Worm (Caenorhabditis elegans) whole organism, L2 larva: ENCODE measurements around the gene M05D6.1.

Experiments
- C34F6.9 ChIP-seq: fragments of 150-350 bp; optimal IDR thresholded peaks from 2 replicates; lab custom pipeline; 2014; ENCODE audit warnings: missing biosample characterization, missing genetic modification characterization
- F13H6.1 ChIP-seq: sonication (generic microtip); optimal IDR thresholded peaks from 2 replicates; lab custom pipeline; 2016; ENCODE audit warnings: missing genetic modification characterization, missing compliant biosample characterization
- ZK546.5 ChIP-seq: sonication (generic microtip); optimal IDR thresholded peaks from 2 replicates; lab custom pipeline; 2017; ENCODE audit warnings: missing biosample characterization, missing genetic modification characterization
- alr-1 ChIP-seq: fragments of 150-350 bp; optimal IDR thresholded peaks from 2 replicates; lab custom pipeline; 2014; ENCODE audit warnings: missing biosample characterization, missing genetic modification characterization
- aly-2 ChIP-seq: fragments of 150-350 bp; optimal IDR thresholded peaks from 2 replicates; lab custom pipeline; 2014; ENCODE audit warnings: missing biosample characterization, missing genetic modification characterization
- ama-1 ChIP-seq: fragments of 150-350 bp; optimal IDR thresholded peaks from 2 replicates; lab custom pipeline; 2018; ENCODE audit warnings: inconsistent platforms
- blmp-1 ChIP-seq: sonication (generic microtip); optimal IDR thresholded peaks from 2 replicates; lab custom pipeline; 2017; ENCODE audit warnings: missing genetic modification characterization, mild to moderate bottlenecking, missing compliant biosample characterization, antibody characterized with exemption, moderate library complexity; ENCODE audit not compliant: insufficient read depth
- ceh-16 ChIP-seq: fragments of 150-350 bp; optimal IDR thresholded peaks from 2 replicates; lab custom pipeline; 2014; ENCODE audit warnings: missing biosample characterization, missing genetic modification characterization
- ceh-82 ChIP-seq: fragments of 150-350 bp; optimal IDR thresholded peaks from 2 replicates; lab custom pipeline; 2014; ENCODE audit warnings: missing biosample characterization, missing genetic modification characterization
- crh-2 ChIP-seq: sonication (generic microtip); optimal IDR thresholded peaks from 2 replicates; lab custom pipeline; 2017; ENCODE audit warnings: missing biosample characterization, missing genetic modification characterization
- egl-27 ChIP-seq: sonication (generic microtip); optimal IDR thresholded peaks from 3 replicates; lab custom pipeline; 2017; ENCODE audit warnings: missing biosample characterization, missing genetic modification reagents, missing genetic modification characterization
- elt-1 ChIP-seq: fragments of 150-350 bp; optimal IDR thresholded peaks from 2 replicates; lab custom pipeline; 2014; ENCODE audit warnings: missing biosample characterization, missing genetic modification characterization
- elt-3 ChIP-seq: sonication (generic microtip); optimal IDR thresholded peaks from 2 replicates; lab custom pipeline; 2017; ENCODE audit warnings: missing biosample characterization, missing genetic modification characterization
- fos-1 ChIP-seq: fragments of 150-350 bp; optimal IDR thresholded peaks from 2 replicates; lab custom pipeline; 2014; ENCODE audit warnings: missing biosample characterization, missing genetic modification characterization
- lin-39 ChIP-seq: fragments of 150-350 bp; optimal IDR thresholded peaks from 2 replicates; lab custom pipeline; 2014; ENCODE audit warnings: missing biosample characterization, missing genetic modification reagents, missing genetic modification characterization
- lsy-2 ChIP-seq, 2 experiments: fragments of 150-350 bp in 1 of 2; sonication (generic microtip) in 1 of 2; optimal IDR thresholded peaks; 2 replicates each; lab custom pipeline; 2014 to 2017; ENCODE audit warnings: missing biosample characterization in 2 of 2, missing genetic modification characterization in 2 of 2
- mab-5 ChIP-seq: fragments of 150-350 bp; optimal IDR thresholded peaks from 2 replicates; lab custom pipeline; 2014; ENCODE audit warnings: missing biosample characterization, missing genetic modification characterization
- mbf-1 ChIP-seq: sonication (generic microtip); optimal IDR thresholded peaks from 2 replicates; lab custom pipeline; 2017; ENCODE audit warnings: missing biosample characterization, missing genetic modification characterization
- mdl-1 ChIP-seq, 2 experiments: fragments of 150-350 bp in 1 of 2; sonication (generic microtip) in 1 of 2; optimal IDR thresholded peaks; 2 replicates each; lab custom pipeline; 2017; ENCODE audit warnings: missing biosample characterization in 2 of 2, missing genetic modification characterization in 2 of 2
- nhr-10 ChIP-seq: sonication (generic microtip); optimal IDR thresholded peaks from 2 replicates; lab custom pipeline; 2017; ENCODE audit warnings: missing biosample characterization, missing genetic modification characterization
- nhr-11 ChIP-seq: fragments of 150-350 bp; optimal IDR thresholded peaks from 2 replicates; lab custom pipeline; 2014; ENCODE audit warnings: missing biosample characterization, missing genetic modification characterization
- nhr-129 ChIP-seq: fragments of 150-350 bp; optimal IDR thresholded peaks from 2 replicates; lab custom pipeline; 2014; ENCODE audit warnings: missing biosample characterization, missing genetic modification characterization
- nhr-21 ChIP-seq: fragments of 150-350 bp; optimal IDR thresholded peaks from 2 replicates; lab custom pipeline; 2014; ENCODE audit warnings: missing biosample characterization, missing genetic modification characterization
- nhr-23 ChIP-seq: fragments of 150-350 bp; optimal IDR thresholded peaks from 2 replicates; lab custom pipeline; 2014; ENCODE audit warnings: missing biosample characterization, missing genetic modification reagents, missing genetic modification characterization
- nhr-237 ChIP-seq: fragments of 150-350 bp; optimal IDR thresholded peaks from 2 replicates; lab custom pipeline; 2014; ENCODE audit warnings: missing biosample characterization, missing genetic modification characterization
- nhr-25 ChIP-seq: fragments of 150-350 bp; sonication (generic microtip); optimal IDR thresholded peaks from 3 replicates; lab custom pipeline; 2014; ENCODE audit warnings: missing biosample characterization, missing genetic modification characterization
- nhr-6 ChIP-seq: fragments of 150-350 bp; optimal IDR thresholded peaks from 2 replicates; lab custom pipeline; 2014; ENCODE audit warnings: missing biosample characterization, missing genetic modification characterization
- nhr-77 ChIP-seq: fragments of 150-350 bp; optimal IDR thresholded peaks from 2 replicates; lab custom pipeline; 2014; ENCODE audit warnings: missing biosample characterization, missing genetic modification characterization
- peb-1 ChIP-seq: fragments of 150-350 bp; optimal IDR thresholded peaks from 2 replicates; lab custom pipeline; 2014; ENCODE audit warnings: missing biosample characterization, missing genetic modification characterization
- sem-4 ChIP-seq: fragments of 150-350 bp; optimal IDR thresholded peaks from 2 replicates; lab custom pipeline; 2014; ENCODE audit warnings: missing biosample characterization, missing genetic modification reagents, missing genetic modification characterization
- sma-3 ChIP-seq: sonication (generic microtip); optimal IDR thresholded peaks from 2 replicates; lab custom pipeline; 2016; ENCODE audit warnings: missing genetic modification reagents, missing genetic modification characterization, missing compliant biosample characterization
- sma-9 ChIP-seq, 2 experiments: fragments of 150-350 bp in 1 of 2; sonication (generic microtip) in 1 of 2; optimal IDR thresholded peaks; 2 replicates each; lab custom pipeline; 2014 to 2016; ENCODE audit warnings: missing genetic modification characterization in 2 of 2, mild to moderate bottlenecking in 1 of 2, missing biosample characterization in 1 of 2, missing compliant biosample characterization in 1 of 2, missing genetic modification reagents in 1 of 2, moderate library complexity in 1 of 2
- snpc-4 ChIP-seq: fragments of 150-350 bp; optimal IDR thresholded peaks from 2 replicates; lab custom pipeline; 2014; ENCODE audit warnings: missing biosample characterization, missing genetic modification characterization
- unc-39 ChIP-seq: fragments of 150-350 bp; optimal IDR thresholded peaks from 2 replicates; lab custom pipeline; 2014; ENCODE audit warnings: missing biosample characterization, missing genetic modification characterization
- unc-55 ChIP-seq: fragments of 150-350 bp; sonication (generic microtip); optimal IDR thresholded peaks from 3 replicates; lab custom pipeline; 2014; ENCODE audit warnings: missing biosample characterization, missing genetic modification reagents, missing genetic modification characterization
- unc-62 ChIP-seq: fragments of 150-350 bp; optimal IDR thresholded peaks from 2 replicates; lab custom pipeline; 2014; ENCODE audit warnings: missing biosample characterization, missing genetic modification reagents, missing genetic modification characterization
- zag-1 ChIP-seq: fragments of 150-350 bp; optimal IDR thresholded peaks from 2 replicates; lab custom pipeline; 2014; ENCODE audit warnings: missing biosample characterization, missing genetic modification characterization
- ztf-1 ChIP-seq: fragments of 200-800 bp; sonication (Bioruptor generic); conservative IDR thresholded peaks from 2 replicates; pipeline ENCODE4 v1.3.6; 2022; ENCODE audit warnings: missing genetic modification characterization, missing compliant biosample characterization
- ztf-11 ChIP-seq: sonication (generic microtip); optimal IDR thresholded peaks from 2 replicates; lab custom pipeline; 2017; ENCODE audit warnings: missing biosample characterization, missing genetic modification characterization
- ztf-4 ChIP-seq: fragments of 150-350 bp; optimal IDR thresholded peaks from 2 replicates; lab custom pipeline; 2014; ENCODE audit warnings: missing biosample characterization, missing genetic modification characterization

M05D6.1 gene

DNA sequence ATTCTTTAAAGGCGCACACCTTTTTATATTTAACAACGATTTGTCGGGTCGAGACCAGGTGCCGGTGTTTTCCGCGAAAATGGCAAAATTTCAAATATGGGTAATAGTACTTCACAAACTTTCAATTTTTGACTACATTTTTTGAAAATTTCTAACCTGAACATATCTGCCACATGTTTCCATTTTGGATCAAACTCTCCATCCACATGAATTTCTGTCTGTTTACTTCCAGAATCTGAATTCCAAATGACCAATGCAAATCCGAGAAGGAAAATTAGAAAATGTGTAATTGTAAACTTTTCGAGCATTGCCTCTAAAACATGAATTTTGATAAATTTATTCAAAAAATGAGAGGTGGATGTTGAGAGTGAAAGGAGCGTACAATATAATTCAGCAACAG, 5.0 kb upstream of the M05D6.1 start, which contains the start of gene lact-4:
Gene lact-4, minus strand, starts transcription at position 313 of the 400 bp plus-strand sequence.
- TF ChIP-seq F13H6.1 (tag; lab: Kevin White, UChicago): no peak
- TF ChIP-seq lin-39: no peak
- no peak for TF ChIP-seq nhr-6
- no peak for TF ChIP-seq ceh-16 (tag; lab: Kevin White, UChicago)
- TF ChIP-seq nhr-25: no peak
- no peak for TF ChIP-seq aly-2
- TF ChIP-seq ZK546.5: no peak
- no peak for TF ChIP-seq fos-1
- no peak for TF ChIP-seq mbf-1 (tag; lab: Kevin White, UChicago)
- TF ChIP-seq nhr-23: no peak
- no peak for TF ChIP-seq ama-1 (lab: Kevin White, UChicago)
- TF ChIP-seq C34F6.9 (tag; lab: Kevin White, UChicago): no peak
- no peak for TF ChIP-seq unc-62 (GFP tag; lab: Kevin White, UChicago)
- no peak for TF ChIP-seq elt-1 (tag; lab: Kevin White, UChicago)
- no peak for TF ChIP-seq crh-2 (tag; lab: Kevin White, UChicago)

DNA sequence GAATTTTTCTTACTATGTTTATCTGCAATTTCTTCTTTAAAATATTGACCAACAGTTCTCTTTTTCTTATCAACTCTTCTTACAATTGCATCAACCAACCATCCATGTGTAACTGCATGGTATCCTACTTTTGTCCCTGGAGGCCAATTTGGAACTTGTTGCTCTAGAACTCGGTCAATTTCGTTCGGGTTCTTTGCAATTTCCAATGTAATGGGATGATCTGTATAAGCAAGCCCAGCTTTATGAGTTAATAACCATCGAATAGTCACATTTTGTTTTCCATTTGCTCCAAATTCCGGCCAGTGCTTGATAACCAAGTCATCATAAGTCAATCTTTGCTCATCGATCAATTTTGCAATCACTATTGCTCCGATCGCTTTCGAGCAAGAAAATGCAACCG, 4.1 kb upstream of the M05D6.1 start:
- TF ChIP-seq nhr-77 (tag; lab: Kevin White, UChicago) (no peak), ama-1 (lab: Kevin White, UChicago) (peak; percentile 70)
- TF ChIP-seq, all 48 proteins: peak for 1

- TF ChIP-seq ama-1 (lab: Kevin White, UChicago) (no peak), ztf-11 (no peak), nhr-11 (tag; lab: Kevin White, UChicago) (no peak), aly-2 (no peak), elt-3 (tag; lab: Kevin White, UChicago) (no peak), nhr-77 (tag; lab: Kevin White, UChicago) (no peak), ztf-1 (no peak), sem-4 (no peak), zag-1 (tag; lab: Kevin White, UChicago) (no peak), alr-1 (tag; lab: Kevin White, UChicago) (no peak), lsy-2 (tag; optimal IDR thresholded peaks at IDR 0.05; lab: Kevin White, UChicago) (no peak), elt-1 (tag; lab: Kevin White, UChicago) (no peak)
Measured at ce11 chrII:8472916-8473315, 2.3 kb downstream of the M05D6.1 start.

- no peak for TF ChIP-seq nhr-77 (tag; lab: Kevin White, UChicago)
- TF ChIP-seq ZK546.5: no peak
- no peak for TF ChIP-seq lin-39
- no peak for TF ChIP-seq sma-9 (GFP tag; optimal IDR thresholded peaks at IDR 0.05; lab: Kevin White, UChicago)
- no peak for TF ChIP-seq sma-9 (tag; optimal IDR thresholded peaks at IDR 0.05; lab: Kevin White, UChicago)
- no peak for TF ChIP-seq nhr-129
- no peak for TF ChIP-seq nhr-10
- no peak for TF ChIP-seq sma-3 (GFP tag; lab: Kevin White, UChicago)
- TF ChIP-seq mdl-1 (tag; optimal IDR thresholded peaks at IDR 0.05; lab: Kevin White, UChicago): no peak
- TF ChIP-seq nhr-11 (tag; lab: Kevin White, UChicago): no peak
- TF ChIP-seq ama-1 (lab: Kevin White, UChicago): no peak
- no peak for TF ChIP-seq mab-5
- TF ChIP-seq ztf-4 (tag; lab: Kevin White, UChicago): no peak
- no peak for TF ChIP-seq ceh-16 (tag; lab: Kevin White, UChicago)
- TF ChIP-seq nhr-23: no peak
- no peak for TF ChIP-seq ztf-1
- TF ChIP-seq unc-39 (tag; lab: Kevin White, UChicago): no peak
- no peak for TF ChIP-seq sem-4
- no peak for TF ChIP-seq nhr-237 (tag; lab: Kevin White, UChicago)
- no peak for TF ChIP-seq lsy-2 (tag; optimal IDR thresholded peaks at IDR 0.05; lab: Kevin White, UChicago)
- TF ChIP-seq peb-1 (tag; lab: Kevin White, UChicago): no peak
Measured at ce11 chrII:8471139-8471538, 4.1 kb downstream of the M05D6.1 start, which contains the start of gene M05D6.8. M05D6.8 (minus strand) TSS chrII:8471239.

- TF ChIP-seq nhr-237 (tag; lab: Kevin White, UChicago) (no peak), ceh-16 (tag; lab: Kevin White, UChicago) (no peak), zag-1 (tag; lab: Kevin White, UChicago) (no peak), ztf-1 (no peak), egl-27 (tag; lab: Kevin White, UChicago) (no peak), sma-3 (GFP tag; lab: Kevin White, UChicago) (no peak), ZK546.5 (no peak), unc-62 (GFP tag; lab: Kevin White, UChicago) (no peak), C34F6.9 (tag; lab: Kevin White, UChicago) (no peak), mab-5 (no peak), sma-9 (GFP tag; optimal IDR thresholded peaks at IDR 0.05; lab: Kevin White, UChicago) (no peak), sma-9 (tag; optimal IDR thresholded peaks at IDR 0.05; lab: Kevin White, UChicago) (no peak), unc-55 (GFP tag; lab: Kevin White, UChicago) (no peak), nhr-21 (tag; lab: Kevin White, UChicago) (no peak), ceh-82 (tag; lab: Kevin White, UChicago) (no peak), blmp-1 (tag; lab: Kevin White, UChicago) (no peak), snpc-4 (tag; lab: Kevin White, UChicago) (no peak)
Measured at ce11 chrII:8467809-8468208, 7.4 kb downstream of the M05D6.1 start, which contains the start of gene M05D6.2. M05D6.2 (plus strand) TSS chrII:8468109.
